Worm (Caenorhabditis elegans): ENCODE measurements around the gene arrd-15.

The arrd-15 gene

ce11 chrIII:8983811-8984210, 54.0 kb downstream of the arrd-15 start:
- TF ChIP-seq somi-1 (GFP tag; optimal IDR thresholded peaks at IDR 0.05) (peak; percentile 60), ama-1 (optimal IDR thresholded peaks at IDR 0.05) (peak; percentile 49), ama-1 (GFP tag; optimal IDR thresholded peaks at IDR 0.05) (no peak), ceh-58 (GFP tag; IDR thresholded peaks at IDR 0.05) (no peak), zim-3 (tag; optimal IDR thresholded peaks at IDR 0.05) (no peak), nhr-90 (tag; optimal IDR thresholded peaks at IDR 0.05) (peak; percentile 8), ztf-25 (GFP tag; IDR thresholded peaks at IDR 0.05) (no peak), hsf-1 (GFP tag; IDR thresholded peaks at IDR 0.05) (peak; percentile 39; the same call in 1 of the 2 replicates), dpff-1 (tag; optimal IDR thresholded peaks at IDR 0.05) (no peak), tbp1 (GFP tag; optimal IDR thresholded peaks at IDR 0.05) (peak; percentile 36), ceh-27 (GFP tag; optimal IDR thresholded peaks at IDR 0.05) (peak; percentile 31), ceh-40 (GFP tag; IDR thresholded peaks at IDR 0.05) (no peak), nfya-2 (GFP tag; IDR thresholded peaks at IDR 0.05) (no peak), ztf-26 (tag; optimal IDR thresholded peaks at IDR 0.05) (peak; percentile 19), aptf-3 (GFP tag; IDR thresholded peaks at IDR 0.05) (no peak), attf-5 (GFP tag; optimal IDR thresholded peaks at IDR 0.05) (no peak), K11D2.4 (GFP tag; IDR thresholded peaks at IDR 0.05) (peak; percentile 39; the same call in 1 of the 2 replicates), F23B12.7 (tag; optimal IDR thresholded peaks at IDR 0.05; ENCODE audit: insufficient read depth) (no peak), attf-3 (GFP tag; conservative IDR thresholded peaks at IDR 0.05) (no peak)

ce11 chrIII:8984412-8984811, 54.6 kb downstream of the arrd-15 start:
- TF ChIP-seq hsf-1 (GFP tag; IDR thresholded peaks at IDR 0.05), result 0 out of 2 replicates have a peak, but pooled peaks have one; percentile 22
- peak; percentile 6; the same call in 1 of the 2 replicates for TF ChIP-seq madf-6 (GFP tag; IDR thresholded peaks at IDR 0.05)
- peak; percentile 4 for TF ChIP-seq lin-54 (GFP tag; optimal IDR thresholded peaks at IDR 0.05)
- peak; percentile 11 for TF ChIP-seq nhr-80 (tag; optimal IDR thresholded peaks at IDR 0.05)
- TF ChIP-seq F57A8.1 (GFP tag; optimal IDR thresholded peaks at IDR 0.05), result no peak
- TF ChIP-seq hmg-1.2 (GFP tag; IDR thresholded peaks at IDR 0.05), result no peak
- TF ChIP-seq F39B2.1 (GFP tag; IDR thresholded peaks at IDR 0.05), result 0 out of 2 replicates have a peak, but pooled peaks have one; percentile 49
- TF ChIP-seq snpc-3.4 (tag; optimal IDR thresholded peaks at IDR 0.05), result no peak
- TF ChIP-seq xnd-1 (tag; optimal IDR thresholded peaks at IDR 0.05), result no peak
- TF ChIP-seq sdz-38 (tag; optimal IDR thresholded peaks at IDR 0.05), result no peak

ce11 chrIII:8984960-8985359, 55.1 kb downstream of the arrd-15 start:
- TF ChIP-seq tlf-1 (GFP tag; optimal IDR thresholded peaks at IDR 0.05) (no peak), him-1 (tag; optimal IDR thresholded peaks at IDR 0.05) (no peak), akir-1 (GFP tag; optimal IDR thresholded peaks at IDR 0.05) (no peak), chd-7 (tag; optimal IDR thresholded peaks at IDR 0.05) (peak; percentile 10), somi-1 (GFP tag; optimal IDR thresholded peaks at IDR 0.05) (peak; percentile 62), tbp1 (GFP tag; optimal IDR thresholded peaks at IDR 0.05) (peak; percentile 15), snpc-4 (GFP tag; optimal IDR thresholded peaks at IDR 0.05) (no peak), snpc-4 (tag; optimal IDR thresholded peaks at IDR 0.05) (peak in 1 of 4 experiments; percentile 0), dox-1 (GFP tag; IDR thresholded peaks at IDR 0.05) (0 out of 2 replicates have a peak, but pooled peaks have one; percentile 27), efl-1 (GFP tag; optimal IDR thresholded peaks at IDR 0.05) (peak; percentile 28), lin-35 (GFP tag; optimal IDR thresholded peaks at IDR 0.05) (peak in 1 of 3 experiments; percentile 68), K12H6.12 (tag; optimal IDR thresholded peaks at IDR 0.05) (peak; percentile 70), lin-40 (tag; optimal IDR thresholded peaks at IDR 0.05) (peak; percentile 13), ceh-79 (tag; optimal IDR thresholded peaks at IDR 0.05) (no peak), Y53F4B.3 (GFP tag; IDR thresholded peaks at IDR 0.05) (no peak), unc-130 (GFP tag; optimal IDR thresholded peaks at IDR 0.05) (no peak), lsl-1 (GFP tag; optimal IDR thresholded peaks at IDR 0.05) (no peak), ets-4 (GFP tag; optimal IDR thresholded peaks at IDR 0.05) (no peak), madf-10 (tag; optimal IDR thresholded peaks at IDR 0.05) (peak; percentile 3), egl-18 (GFP tag; IDR thresholded peaks at IDR 0.05) (no peak), F37B4.10 (GFP tag; IDR thresholded peaks at IDR 0.05) (no peak), hmg-1.2 (GFP tag; IDR thresholded peaks at IDR 0.05) (peak; percentile 70), C06A6.2 (GFP tag; conservative IDR thresholded peaks at IDR 0.05) (no peak)
